Fruit fly (Drosophila melanogaster) whole organism, embryonic: ENCODE measurements around the gene CG12075.
A peak's percentile ranks its signal among the peaks of the same experiment; 100 is the strongest.

Experiments used
- ATbp ChIP-seq: fragments of 200-800 bp; sonication (Bioruptor generic); optimal IDR thresholded peaks from 2 replicates; lab custom pipeline; 2017; ENCODE audit warnings: missing biosample characterization, mild to moderate bottlenecking, missing genetic modification characterization, missing genetic modification reagents
- Ada2b ChIP-seq: fragments of 200-800 bp; sonication (Bioruptor generic); IDR thresholded peaks from 2 replicates; pipeline ENCODE4 v1.3.6; 2022; ENCODE audit warnings: missing biosample characterization, missing genetic modification characterization
- CG1024 ChIP-seq: fragments of 200-800 bp; sonication (Bioruptor generic); IDR thresholded peaks from 2 replicates; pipeline ENCODE4 v1.3.6; 2022; ENCODE audit warnings: missing biosample characterization, missing genetic modification characterization
- CG11504 ChIP-seq: fragments of 200-800 bp; sonication (Bioruptor generic); optimal IDR thresholded peaks from 3 replicates; lab custom pipeline; 2019; ENCODE audit warnings: missing biosample characterization, mild to moderate bottlenecking, missing genetic modification characterization, moderate library complexity
- CG12391 ChIP-seq: fragments of 200-800 bp; sonication (Bioruptor generic); optimal IDR thresholded peaks from 3 replicates; lab custom pipeline; 2018; ENCODE audit warnings: missing biosample characterization, mild to moderate bottlenecking, missing genetic modification characterization, moderate library complexity
- CG14667 ChIP-seq: fragments of 200-800 bp; sonication (Bioruptor generic); IDR thresholded peaks from 2 replicates; pipeline ENCODE4 v1.3.6; 2022; ENCODE audit warnings: missing biosample characterization, missing genetic modification characterization
- CG1529 ChIP-seq: fragments of 200-800 bp; sonication (Bioruptor generic); optimal IDR thresholded peaks from 3 replicates; lab custom pipeline; 2018; ENCODE audit warnings: missing biosample characterization, missing genetic modification characterization
- CG1603 ChIP-seq: fragments of 200-800 bp; sonication (Bioruptor generic); optimal IDR thresholded peaks from 2 replicates; lab custom pipeline; 2019; ENCODE audit warnings: missing biosample characterization, mild to moderate bottlenecking, missing genetic modification characterization, moderate library complexity
- CG17328 ChIP-seq: fragments of 200-800 bp; sonication (Bioruptor generic); IDR thresholded peaks from 2 replicates; pipeline ENCODE4 v1.3.6; 2022; ENCODE audit warnings: missing biosample characterization, missing genetic modification characterization
- CG17359 ChIP-seq: fragments of 200-800 bp; sonication (Bioruptor generic); optimal IDR thresholded peaks from 3 replicates; lab custom pipeline; 2018; ENCODE audit warnings: missing biosample characterization, mild to moderate bottlenecking, missing genetic modification characterization, moderate library complexity
- CG2678 ChIP-seq: fragments of 200-800 bp; sonication (Bioruptor generic); optimal IDR thresholded peaks from 3 replicates; lab custom pipeline; 2019; ENCODE audit warnings: missing biosample characterization, mild to moderate bottlenecking, missing genetic modification characterization, moderate library complexity
- CG32772 ChIP-seq: fragments of 200-800 bp; sonication (Bioruptor generic); IDR thresholded peaks from 2 replicates; pipeline ENCODE4 v1.3.6; 2022; ENCODE audit warnings: missing biosample characterization, missing genetic modification characterization
- CG8388 ChIP-seq: fragments of 200-800 bp; sonication (Bioruptor generic); optimal IDR thresholded peaks from 2 replicates; lab custom pipeline; 2019; ENCODE audit warnings: missing biosample characterization, mild to moderate bottlenecking, missing genetic modification characterization, moderate library complexity
- CoRest ChIP-seq: fragments of 200-800 bp; sonication (Bioruptor generic); optimal IDR thresholded peaks from 3 replicates; lab custom pipeline; 2018; ENCODE audit warnings: missing biosample characterization, mild to moderate bottlenecking, missing genetic modification characterization, moderate library complexity
- D ChIP-seq, 2 experiments: fragments of 200-800 bp in 1 of 2; fragments of >200 bp in 1 of 2; sonication (Bioruptor generic) in 1 of 2; optimal IDR thresholded peaks; 2 replicates in 1 of 2; 3 replicates in 1 of 2; lab custom pipeline; 2017; ENCODE audit warnings: mild to moderate bottlenecking in 1 of 2, missing biosample characterization in 1 of 2, missing genetic modification characterization in 1 of 2, missing genetic modification reagents in 1 of 2
- D19A ChIP-seq: fragments of 200-800 bp; optimal IDR thresholded peaks from 3 replicates; lab custom pipeline; 2019; ENCODE audit warnings: missing biosample characterization, mild to moderate bottlenecking, missing genetic modification characterization, moderate library complexity
- Gug ChIP-seq: fragments of 200-800 bp; sonication (Bioruptor generic); IDR thresholded peaks from 4 replicates; pipeline ENCODE4 v1.3.6; 2022; ENCODE audit warnings: missing biosample characterization, missing genetic modification characterization
- HLH3B ChIP-seq: fragments of 200-800 bp; sonication (Bioruptor generic); IDR thresholded peaks from 2 replicates; pipeline ENCODE4 v1.3.6; 2022; ENCODE audit warnings: missing biosample characterization, missing genetic modification characterization
- Lhr ChIP-seq: fragments of 200-800 bp; sonication (Bioruptor generic); optimal IDR thresholded peaks from 3 replicates; lab custom pipeline; 2017; ENCODE audit warnings: mild to moderate bottlenecking, missing biosample characterization, missing genetic modification reagents, missing genetic modification characterization
- Optix ChIP-seq: fragments of 200-800 bp; sonication (Bioruptor generic); IDR thresholded peaks from 3 replicates; pipeline ENCODE4 v1.3.6; 2022; ENCODE audit warnings: missing biosample characterization, missing genetic modification characterization
- amos ChIP-seq: fragments of 200-800 bp; sonication (Bioruptor generic); IDR thresholded peaks from 2 replicates; pipeline ENCODE4 v1.3.6; 2022; ENCODE audit warnings: missing biosample characterization, missing genetic modification characterization; ENCODE audit not compliant: partially characterized antibody
- bsh ChIP-seq, 2 experiments: fragments of 200-800 bp; sonication (Bioruptor generic); optimal IDR thresholded peaks; 2 replicates each; lab custom pipeline; 2017 to 2018; ENCODE audit warnings: mild to moderate bottlenecking in 2 of 2, missing biosample characterization in 2 of 2, missing genetic modification characterization in 2 of 2, moderate library complexity in 1 of 2
- dpn ChIP-seq, 2 experiments: fragments of 200-800 bp; sonication (Bioruptor generic); optimal IDR thresholded peaks; 3 replicates each; lab custom pipeline; 2016; ENCODE audit warnings: missing biosample characterization in 2 of 2, missing genetic modification characterization in 2 of 2
- dysf ChIP-seq: fragments of 200-800 bp; sonication (Bioruptor generic); IDR thresholded peaks from 3 replicates; pipeline ENCODE4 v1.3.6; 2022; ENCODE audit warnings: missing biosample characterization, missing genetic modification characterization
- gsb-n ChIP-seq: fragments of 200-800 bp; sonication (Bioruptor generic); optimal IDR thresholded peaks from 3 replicates; lab custom pipeline; 2018; ENCODE audit warnings: missing biosample characterization, mild to moderate bottlenecking, missing genetic modification characterization
- jumu ChIP-seq: fragments of 200-800 bp; sonication (Bioruptor generic); optimal IDR thresholded peaks from 3 replicates; lab custom pipeline; 2016; ENCODE audit warnings: missing biosample characterization, missing genetic modification characterization
- knrl ChIP-seq: fragments of 200-800 bp; sonication (Bioruptor generic); IDR thresholded peaks from 3 replicates; pipeline ENCODE4 v1.3.6; 2022; ENCODE audit warnings: missing biosample characterization, missing genetic modification characterization; ENCODE audit not compliant: partially characterized antibody
- lola ChIP-seq, 3 experiments: fragments of >200 bp in 2 of 3; fragments of 200-800 bp in 1 of 3; sonication (Bioruptor generic) in 1 of 3; optimal IDR thresholded peaks; 2 replicates each; lab custom pipeline; 2017 to 2019; ENCODE audit warnings: missing biosample characterization in 3 of 3, missing genetic modification characterization in 3 of 3, mild to moderate bottlenecking in 1 of 3, moderate library complexity in 1 of 3
- nmo ChIP-seq: fragments of 200-800 bp; sonication (Bioruptor generic); optimal IDR thresholded peaks from 2 replicates; lab custom pipeline; 2018; ENCODE audit warnings: missing biosample characterization, mild to moderate bottlenecking, missing genetic modification characterization, moderate library complexity
- otp ChIP-seq: fragments of 200-800 bp; sonication (Bioruptor generic); IDR thresholded peaks from 3 replicates; pipeline ENCODE4, ENCODE4 v1.3.6; 2022; ENCODE audit warnings: missing biosample characterization, missing genetic modification characterization
- peb ChIP-seq: fragments of 200-800 bp; sonication (Bioruptor generic); IDR thresholded peaks from 2 replicates; pipeline ENCODE4 v1.3.6; 2022; ENCODE audit warnings: missing biosample characterization, missing genetic modification characterization
- row ChIP-seq: fragments of 200-800 bp; sonication (Bioruptor generic); IDR thresholded peaks from 3 replicates; pipeline ENCODE4 v1.3.6; 2022; ENCODE audit warnings: missing biosample characterization, missing genetic modification characterization
- scrt ChIP-seq: fragments of 200-800 bp; sonication (Bioruptor generic); optimal IDR thresholded peaks from 2 replicates; lab custom pipeline; 2018; ENCODE audit warnings: missing biosample characterization, mild to moderate bottlenecking, missing genetic modification characterization, moderate library complexity
- trem ChIP-seq: fragments of 200-800 bp; optimal IDR thresholded peaks from 3 replicates; lab custom pipeline; 2019; ENCODE audit warnings: missing biosample characterization, mild to moderate bottlenecking, missing genetic modification characterization, moderate library complexity
- usp ChIP-seq: fragments of >200 bp; optimal IDR thresholded peaks from 2 replicates; lab custom pipeline; 2017; ENCODE audit warnings: missing biosample characterization, missing genetic modification characterization
- zfh1 ChIP-seq: fragments of 200-800 bp; sonication (Bioruptor generic); IDR thresholded peaks from 3 replicates; pipeline ENCODE4 v1.3.6; 2022; ENCODE audit warnings: missing biosample characterization, missing genetic modification characterization

Gene CG12075

dm6 chrX:8835126-8835525, 3.0 kb upstream of the CG12075 start (continued):
- TF ChIP-seq bsh (GFP tag; optimal IDR thresholded peaks at IDR 0.05; lab: Kevin White, UChicago) (peak in 1 of 2 experiments; percentile 56), dpn (GFP tag; optimal IDR thresholded peaks at IDR 0.05; lab: Kevin White, UChicago) (peak in 1 of 2 experiments; percentile 3), CG1603 (tag; lab: Kevin White, UChicago) (peak; percentile 4), CoRest (tag; lab: Kevin White, UChicago) (peak; percentile 9), CG11504 (tag; lab: Kevin White, UChicago) (peak; percentile 54), trem (tag; lab: Kevin White, UChicago) (no peak), dysf (GFP tag; lab: Robert Waterston, UW) (peak; percentile 35; the same call in 1 of the 3 replicates), CG17359 (tag; lab: Kevin White, UChicago) (peak; percentile 52), HLH3B (peak; percentile 56; the same call in 1 of the 2 replicates), knrl (no peak), CG17328 (peak; percentile 42; the same call in 1 of the 2 replicates), row (GFP tag; lab: Robert Waterston, UW) (peak; percentile 66), Ada2b (GFP tag; lab: Robert Waterston, UW) (0 out of 2 replicates have a peak, but pooled peaks have one; percentile 11), zfh1 (GFP tag; lab: Robert Waterston, UW) (peak; percentile 72; the same call in 1 of the 3 replicates), peb (0 out of 2 replicates have a peak, but pooled peaks have one; percentile 26), Optix (GFP tag; lab: Robert Waterston, UW) (peak; percentile 64; the same call in 1 of the 3 replicates), otp (GFP tag; lab: Robert Waterston, UW) (peak; percentile 37; the same call in 1 of the 3 replicates), ATbp (peak; percentile 8), gsb-n (tag; lab: Kevin White, UChicago) (peak; percentile 24), CG1529 (peak; percentile 20), lola (GFP tag; optimal IDR thresholded peaks at IDR 0.05; lab: Kevin White, UChicago) (peak in 1 of 3 experiments; percentile 31), D (optimal IDR thresholded peaks at IDR 0.05; lab: Kevin White, UChicago) (no peak), D (GFP tag; optimal IDR thresholded peaks at IDR 0.05; lab: Kevin White, UChicago) (peak; percentile 25), scrt (GFP tag; lab: Kevin White, UChicago) (no peak), amos (GFP tag; lab: Robert Waterston, UW) (no peak), CG2678 (tag; lab: Kevin White, UChicago) (peak; percentile 43), Lhr (GFP tag; lab: Kevin White, UChicago) (no peak), CG14667 (GFP tag; lab: Robert Waterston, UW) (0 out of 2 replicates have a peak, but pooled peaks have one; percentile 26), nmo (peak; percentile 34), usp (GFP tag; lab: Kevin White, UChicago) (no peak), jumu (GFP tag; lab: Kevin White, UChicago) (peak; percentile 7), CG8388 (GFP tag; lab: Kevin White, UChicago) (peak; percentile 3), CG12391 (tag; lab: Kevin White, UChicago) (peak; percentile 18), CG1024 (GFP tag; lab: Robert Waterston, UW) (0 out of 2 replicates have a peak, but pooled peaks have one; percentile 30), CG32772 (GFP tag; lab: Robert Waterston, UW) (peak; percentile 50; the same call in 1 of the 2 replicates), Gug (GFP tag; lab: Robert Waterston, UW) (peak; percentile 34; the same call in 2 of the 4 replicates)

dm6 chrX:8836566-8836965, 1.6 kb upstream of the CG12075 start:
- peak; percentile 54 for TF ChIP-seq D19A
- TF ChIP-seq nmo = no peak
- 0 out of 3 replicates have a peak, but pooled peaks have one; percentile 13 for TF ChIP-seq row (GFP tag; lab: Robert Waterston, UW)
- TF ChIP-seq, all 482 proteins: peak for 2
